Worm (Caenorhabditis elegans) whole organism, midembryonic: ENCODE data around the gene C44B9.3.

Experiments
- T22C8.4 ChIP-seq: fragments of 200-800 bp; sonication (Bioruptor generic); IDR thresholded peaks from 2 replicates; pipeline ENCODE4 v1.3.6; 2022; ENCODE audit warnings: missing genetic modification characterization, missing compliant biosample characterization
- cog-1 ChIP-seq: sonication (generic microtip); optimal IDR thresholded peaks from 2 replicates; lab custom pipeline; 2016; ENCODE audit warnings: missing genetic modification characterization, missing compliant biosample characterization
- flt-1 ChIP-seq: fragments of 200-800 bp; sonication (Bioruptor generic); IDR thresholded peaks from 2 replicates; pipeline ENCODE4 v1.3.6; 2022; ENCODE audit warnings: missing genetic modification characterization, missing compliant biosample characterization
- klf-2 ChIP-seq: fragments of 200-800 bp; sonication (Bioruptor generic); conservative IDR thresholded peaks from 2 replicates; pipeline ENCODE4 v1.3.6; 2022; ENCODE audit warnings: missing genetic modification reagents, missing genetic modification characterization, missing compliant biosample characterization
- med-1 ChIP-seq: sonication (generic microtip); optimal IDR thresholded peaks from 2 replicates; lab custom pipeline; 2017; ENCODE audit warnings: missing genetic modification characterization, mild to moderate bottlenecking, missing compliant biosample characterization, antibody characterized with exemption, missing genetic modification reagents; ENCODE audit not compliant: insufficient read depth
- ref-1 ChIP-seq: fragments of 200-800 bp; sonication (Bioruptor generic); conservative IDR thresholded peaks from 2 replicates; pipeline ENCODE4 v1.3.6; 2022; ENCODE audit warnings: missing genetic modification reagents, missing genetic modification characterization, missing compliant biosample characterization
- tab-1 ChIP-seq: fragments of 200-800 bp; sonication (Bioruptor generic); IDR thresholded peaks from 2 replicates; pipeline ENCODE4 v1.3.6; 2022; ENCODE audit warnings: missing genetic modification characterization, missing compliant biosample characterization
- ztf-29 ChIP-seq: fragments of 200-800 bp; sonication (Bioruptor generic); IDR thresholded peaks from 2 replicates; pipeline ENCODE4 v1.3.6; 2022; ENCODE audit warnings: missing genetic modification reagents, missing genetic modification characterization, missing compliant biosample characterization

DNA sequence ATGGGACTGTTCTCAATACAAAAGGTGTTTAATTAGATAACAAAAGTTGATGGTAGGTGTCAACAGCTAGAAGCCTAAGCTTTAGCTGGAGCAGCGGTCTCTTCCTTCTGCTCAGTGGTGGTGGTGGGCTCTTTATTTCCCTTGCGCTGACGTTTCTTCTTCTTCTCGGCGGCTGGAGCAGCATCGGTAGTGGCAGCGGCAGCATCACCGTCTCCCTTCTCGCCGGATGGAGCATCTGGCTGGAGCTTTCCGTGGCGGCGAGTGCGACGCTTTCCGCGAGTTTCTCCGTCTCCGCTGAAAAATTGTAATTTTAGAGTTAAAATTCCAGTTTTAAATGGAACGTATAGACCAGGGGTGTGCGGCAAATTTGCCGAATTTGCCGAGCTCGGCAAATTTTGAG, 12.9 kb downstream of the C44B9.3 start:
- TF ChIP-seq med-1 (no peak), klf-2 (no peak), tab-1 (GFP tag; lab: Robert Waterston, UW) (no peak), ztf-29 (no peak), ref-1 (GFP tag; lab: Robert Waterston, UW) (no peak), T22C8.4 (no peak), flt-1 (GFP tag; lab: Robert Waterston, UW) (no peak), cog-1 (no peak)
